Worm (Caenorhabditis elegans): ENCODE results near the gene folt-3.

folt-3 gene

DNA sequence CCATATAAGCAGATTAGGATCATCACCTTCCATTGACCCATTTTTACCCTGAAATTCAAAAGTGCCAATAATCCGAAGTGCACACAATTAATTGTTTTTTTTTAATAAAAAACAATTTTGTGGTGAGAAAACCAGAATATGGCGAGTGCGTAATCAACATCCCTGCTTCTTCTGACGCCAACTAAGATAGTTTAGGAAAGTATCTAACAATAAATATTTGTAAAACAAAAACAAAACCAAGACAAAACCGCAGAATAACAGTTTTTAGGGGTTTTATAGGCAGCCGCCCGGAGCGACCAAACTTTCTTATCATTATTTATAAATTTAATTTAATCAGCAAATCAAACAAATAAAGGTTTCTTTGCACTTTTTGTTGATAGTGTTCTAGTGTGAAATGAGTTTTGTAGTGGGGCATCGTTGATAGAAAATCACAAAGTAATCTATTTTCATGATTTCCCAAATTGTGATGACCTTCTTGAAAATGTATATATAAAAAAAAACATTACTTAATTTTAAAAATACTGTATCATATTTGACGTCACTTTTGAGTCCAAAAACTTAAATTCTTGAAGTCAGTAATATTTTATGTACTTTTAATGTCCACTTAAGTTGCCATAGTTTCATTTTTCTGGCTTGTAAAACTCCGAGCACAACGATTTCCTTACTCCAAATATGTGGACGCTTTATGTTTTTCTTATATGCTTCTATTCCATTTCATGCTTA lies at the start of gene folt-3, which contains the start of gene clec-214:
TSS of gene folt-3 (minus strand) at position 51 of the 723 bp plus-strand sequence.
TSS of gene clec-214 (plus strand) at position 673 of the 723 bp plus-strand sequence.
- TF ChIP-seq W03F9.2 (tag; optimal IDR thresholded peaks at IDR 0.05), result no peak

DNA sequence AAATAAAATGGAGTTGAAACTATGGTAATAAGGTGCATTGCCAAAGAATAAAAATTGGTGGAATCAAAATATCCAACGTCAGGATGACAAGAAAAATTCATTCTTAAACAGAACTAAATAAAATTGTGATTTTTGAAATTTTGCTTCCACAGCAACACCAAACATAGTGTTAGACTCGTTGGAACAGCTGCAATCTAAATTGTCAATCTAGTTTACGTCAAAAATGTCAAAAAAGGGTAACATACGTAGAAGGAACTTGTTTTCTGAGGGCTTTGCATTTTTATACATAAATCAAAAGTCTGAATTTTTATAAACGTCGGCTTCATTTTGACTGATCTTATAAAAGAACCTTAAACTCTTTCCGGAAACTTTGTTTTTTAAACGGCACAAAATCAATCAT lies 44.0 kb upstream of the folt-3 start, which contains the start of gene srh-200:
TSS of gene srh-200 (minus strand) at position 101 of the 400 bp plus-strand sequence.
- TF ChIP-seq W03F9.2 (tag; optimal IDR thresholded peaks at IDR 0.05) (no peak), him-1 (tag; optimal IDR thresholded peaks at IDR 0.05) (no peak), dao-5 (tag; optimal IDR thresholded peaks at IDR 0.05) (no peak)

DNA sequence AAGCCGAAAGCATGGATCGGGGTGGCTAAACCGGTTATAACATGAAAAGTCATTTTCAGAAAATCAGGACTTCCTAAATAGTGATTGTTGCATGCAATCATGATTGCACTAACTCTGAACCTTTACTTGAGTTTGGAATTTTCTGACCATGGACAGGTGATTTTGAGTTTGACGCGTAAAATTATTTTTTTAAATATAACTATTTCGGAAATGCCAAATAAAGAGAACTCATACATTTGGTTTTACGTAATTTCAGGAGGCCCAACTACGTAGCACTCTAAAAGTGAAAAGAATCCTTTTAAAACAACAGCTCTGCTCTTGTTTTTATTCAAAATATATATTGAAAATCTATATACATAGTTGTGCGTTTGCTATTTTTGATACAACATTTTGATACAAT lies 42.2 kb upstream of the folt-3 start, which contains the start of gene srh-234:
TSS of gene srh-234 (minus strand) at position 101 of the 400 bp plus-strand sequence.
- TF ChIP-seq dao-5 (tag; optimal IDR thresholded peaks at IDR 0.05) (no peak), him-1 (tag; optimal IDR thresholded peaks at IDR 0.05) (no peak), W03F9.2 (tag; optimal IDR thresholded peaks at IDR 0.05) (no peak)

DNA sequence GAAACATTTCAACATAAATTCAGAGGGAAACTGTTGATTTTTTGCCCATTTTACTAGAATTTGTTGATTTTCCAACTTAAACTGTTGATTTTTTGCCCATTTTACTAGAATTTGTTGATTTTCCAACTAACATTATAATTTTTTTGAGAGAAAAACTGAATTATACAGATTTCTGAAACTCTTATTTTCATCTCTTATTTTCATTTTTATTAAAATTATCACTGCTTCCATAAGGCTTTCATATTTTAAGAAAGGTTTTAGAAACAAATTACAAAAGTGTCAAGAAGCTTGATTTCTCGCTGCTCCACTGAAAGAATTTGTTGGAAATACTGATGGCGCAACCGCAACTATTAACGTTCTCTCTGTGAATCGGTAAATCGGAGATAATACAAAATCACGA lies 40.4 kb upstream of the folt-3 start:
- TF ChIP-seq W03F9.2 (tag; optimal IDR thresholded peaks at IDR 0.05) (no peak), him-1 (tag; optimal IDR thresholded peaks at IDR 0.05) (no peak), dao-5 (tag; optimal IDR thresholded peaks at IDR 0.05) (no peak)

DNA sequence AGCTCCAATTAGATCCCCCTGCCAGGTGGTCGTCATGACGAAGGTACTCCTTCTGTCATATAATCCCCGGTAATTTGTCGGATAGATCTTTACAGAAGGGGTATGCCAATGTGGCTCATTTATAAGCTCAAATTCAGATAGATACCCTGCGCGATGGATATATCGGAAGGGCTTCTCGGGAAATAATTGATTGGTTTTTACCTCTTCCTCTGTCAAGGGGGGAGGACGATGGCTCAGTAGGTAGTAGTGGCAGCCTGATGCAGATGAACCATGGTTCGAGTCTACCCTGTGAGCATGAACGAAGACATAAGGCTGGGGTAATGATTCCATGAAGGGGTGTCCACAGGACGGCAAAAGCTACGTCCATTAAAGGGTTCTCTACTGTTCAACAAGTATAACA lies 37.6 kb upstream of the folt-3 start:
- TF ChIP-seq him-1 (tag; optimal IDR thresholded peaks at IDR 0.05) (no peak), dao-5 (tag; optimal IDR thresholded peaks at IDR 0.05) (no peak), W03F9.2 (tag; optimal IDR thresholded peaks at IDR 0.05) (no peak)

DNA sequence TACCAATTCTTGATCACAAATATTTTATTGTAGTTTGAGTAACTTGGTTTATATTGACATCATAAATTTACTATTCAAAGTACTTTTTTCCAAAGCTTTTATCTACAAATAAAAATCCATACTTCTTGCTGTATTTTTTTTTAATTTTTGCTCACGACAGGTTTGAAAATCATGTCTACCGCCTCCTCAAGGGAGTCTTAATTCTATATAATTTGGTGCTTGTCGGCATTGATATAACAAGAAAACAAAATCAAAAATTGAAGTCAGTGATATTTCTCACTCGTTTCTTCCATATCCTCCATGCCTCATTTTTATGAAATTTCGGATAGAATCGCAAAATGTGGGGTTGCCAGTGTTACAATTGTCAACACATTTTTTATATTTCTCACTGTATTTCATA lies 35.9 kb upstream of the folt-3 start, which contains the start of gene str-47:
TSS of gene str-47 (plus strand) at position 301 of the 400 bp plus-strand sequence.
- TF ChIP-seq him-1 (tag; optimal IDR thresholded peaks at IDR 0.05), result no peak
- TF ChIP-seq dao-5 (tag; optimal IDR thresholded peaks at IDR 0.05), result no peak
- TF ChIP-seq W03F9.2 (tag; optimal IDR thresholded peaks at IDR 0.05), result no peak

DNA sequence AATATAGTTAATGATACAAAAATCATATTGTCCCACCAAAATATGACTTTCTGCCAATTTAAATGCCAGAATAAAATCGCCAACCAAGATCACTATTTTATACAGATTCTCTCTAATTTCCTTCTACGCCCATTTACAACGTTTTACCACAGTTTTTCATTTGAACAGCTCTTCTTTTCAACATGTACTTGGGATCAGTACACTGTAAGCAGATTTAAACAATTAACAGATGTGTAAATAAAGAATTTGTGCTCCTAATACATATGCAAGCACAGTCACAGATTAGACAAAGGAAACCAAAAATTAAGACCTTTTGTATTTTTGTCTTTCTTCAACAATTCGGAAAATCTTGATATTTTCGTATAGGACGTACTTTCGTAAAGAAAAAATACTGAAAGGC lies 33.9 kb upstream of the folt-3 start, which contains the start of gene F07C4.11:
TSS of gene F07C4.11 (minus strand) at position 101 of the 400 bp plus-strand sequence.
- TF ChIP-seq him-1 (tag; optimal IDR thresholded peaks at IDR 0.05), result no peak
- no peak for TF ChIP-seq W03F9.2 (tag; optimal IDR thresholded peaks at IDR 0.05)
- TF ChIP-seq dao-5 (tag; optimal IDR thresholded peaks at IDR 0.05), result no peak

DNA sequence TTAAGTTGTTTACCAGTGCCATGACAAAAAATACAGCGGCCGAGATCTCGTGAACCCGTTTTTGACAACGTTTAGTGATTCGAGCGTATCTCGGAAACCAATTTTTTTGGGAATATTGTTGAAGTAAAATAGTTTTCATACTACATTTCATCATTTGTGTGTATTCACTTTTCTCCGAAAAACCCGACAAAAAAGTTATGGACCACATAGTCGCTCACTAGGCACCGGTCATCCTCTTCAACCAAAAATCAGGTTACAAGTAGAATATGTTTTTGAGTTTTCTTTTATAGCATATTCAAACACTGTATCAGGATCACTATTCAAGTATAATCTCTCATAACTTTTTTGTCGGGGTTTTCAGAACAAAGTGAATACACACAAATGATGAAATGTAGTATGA lies 32.2 kb upstream of the folt-3 start:
- no peak for TF ChIP-seq dao-5 (tag; optimal IDR thresholded peaks at IDR 0.05)
- no peak for TF ChIP-seq him-1 (tag; optimal IDR thresholded peaks at IDR 0.05)
- TF ChIP-seq W03F9.2 (tag; optimal IDR thresholded peaks at IDR 0.05), result no peak

DNA sequence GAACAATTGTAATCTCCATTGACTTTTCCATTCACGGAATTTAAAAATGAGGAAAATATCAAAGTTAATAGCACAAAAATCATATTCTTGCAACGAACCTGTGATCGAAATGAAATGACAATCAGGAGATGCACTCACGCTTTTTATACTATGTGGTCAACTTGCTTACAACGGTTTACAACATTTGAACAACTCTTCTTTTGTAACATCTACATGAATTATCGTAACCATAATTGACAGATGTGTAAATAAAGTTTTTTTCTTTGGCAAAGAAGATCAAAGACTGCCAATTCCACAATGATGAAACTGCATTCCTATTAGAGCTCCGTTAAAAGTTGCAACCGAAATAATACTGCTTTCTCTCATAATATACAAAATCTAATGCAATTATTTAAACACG lies 30.2 kb upstream of the folt-3 start, which contains the start of gene F07C4.10:
TSS of gene F07C4.10 (minus strand) at position 101 of the 400 bp plus-strand sequence.
- TF ChIP-seq W03F9.2 (tag; optimal IDR thresholded peaks at IDR 0.05) (no peak), him-1 (tag; optimal IDR thresholded peaks at IDR 0.05) (no peak), dao-5 (tag; optimal IDR thresholded peaks at IDR 0.05) (no peak)

DNA sequence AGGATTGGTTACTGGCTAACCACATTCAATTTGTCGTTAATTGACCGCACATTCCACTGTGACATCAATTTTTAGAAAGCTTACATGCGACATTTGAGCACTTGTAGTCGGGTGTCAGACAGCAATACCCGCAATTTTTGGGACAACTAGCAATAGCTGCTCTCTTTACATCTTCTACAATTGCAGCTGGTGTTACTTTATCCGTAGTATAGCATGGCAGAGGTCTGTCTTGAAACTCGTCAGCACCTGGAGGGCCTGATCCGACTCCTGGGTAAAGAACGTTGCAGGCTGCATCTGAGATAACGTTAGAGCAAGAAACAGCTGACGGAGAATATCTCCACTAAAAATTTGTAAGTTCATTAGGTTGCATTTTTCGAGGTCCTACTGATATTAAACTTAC lies 29.8 kb upstream of the folt-3 start:
- no peak for TF ChIP-seq dao-5 (tag; optimal IDR thresholded peaks at IDR 0.05)
- no peak for TF ChIP-seq W03F9.2 (tag; optimal IDR thresholded peaks at IDR 0.05)
- TF ChIP-seq him-1 (tag; optimal IDR thresholded peaks at IDR 0.05), result no peak

DNA sequence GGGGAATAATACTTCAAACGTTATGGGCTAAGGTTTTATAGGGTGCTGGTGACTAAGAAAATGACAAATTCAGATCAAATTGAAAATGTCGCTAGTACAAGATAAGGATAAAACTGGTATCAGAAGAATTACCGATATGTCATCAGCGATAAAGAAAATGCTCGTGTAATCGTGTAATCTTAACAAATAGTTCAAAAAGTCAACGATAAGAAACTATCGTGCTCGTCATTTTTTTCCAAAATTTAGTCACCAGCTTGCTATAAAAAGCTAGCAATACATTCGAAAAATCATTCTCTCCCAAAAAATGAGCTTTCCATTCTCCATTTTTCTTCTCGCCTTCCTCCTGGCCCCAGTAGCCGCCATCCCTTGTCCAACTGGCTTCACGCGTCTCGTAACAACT lies 28.3 kb upstream of the folt-3 start, which contains the start of gene clec-45:
TSS of gene clec-45 (plus strand) at position 301 of the 400 bp plus-strand sequence.
- TF ChIP-seq W03F9.2 (tag; optimal IDR thresholded peaks at IDR 0.05) (no peak), him-1 (tag; optimal IDR thresholded peaks at IDR 0.05) (no peak), dao-5 (tag; optimal IDR thresholded peaks at IDR 0.05) (no peak)

DNA sequence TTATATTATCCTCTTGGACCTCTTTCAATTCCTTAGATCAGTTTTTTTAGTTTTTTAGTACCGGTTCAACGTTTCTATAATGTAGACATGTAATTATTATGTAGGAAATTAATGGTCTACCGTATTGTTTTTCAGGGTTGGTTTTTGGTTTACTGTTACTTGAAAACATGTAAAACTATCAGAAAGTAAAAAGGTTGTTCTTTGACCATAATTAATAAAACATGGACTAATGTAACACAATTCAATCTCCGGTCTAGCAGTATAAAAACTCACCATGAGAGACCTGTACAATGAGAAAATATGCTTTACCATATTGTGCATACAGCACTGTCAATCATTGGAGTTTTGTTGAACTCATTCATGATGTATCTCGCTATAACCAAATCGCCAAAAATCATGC lies 25.9 kb upstream of the folt-3 start, which contains the start of gene srd-29:
TSS of gene srd-29 (plus strand) at position 301 of the 400 bp plus-strand sequence.
- TF ChIP-seq him-1 (tag; optimal IDR thresholded peaks at IDR 0.05), result no peak
- TF ChIP-seq dao-5 (tag; optimal IDR thresholded peaks at IDR 0.05), result no peak
- TF ChIP-seq W03F9.2 (tag; optimal IDR thresholded peaks at IDR 0.05), result no peak

DNA sequence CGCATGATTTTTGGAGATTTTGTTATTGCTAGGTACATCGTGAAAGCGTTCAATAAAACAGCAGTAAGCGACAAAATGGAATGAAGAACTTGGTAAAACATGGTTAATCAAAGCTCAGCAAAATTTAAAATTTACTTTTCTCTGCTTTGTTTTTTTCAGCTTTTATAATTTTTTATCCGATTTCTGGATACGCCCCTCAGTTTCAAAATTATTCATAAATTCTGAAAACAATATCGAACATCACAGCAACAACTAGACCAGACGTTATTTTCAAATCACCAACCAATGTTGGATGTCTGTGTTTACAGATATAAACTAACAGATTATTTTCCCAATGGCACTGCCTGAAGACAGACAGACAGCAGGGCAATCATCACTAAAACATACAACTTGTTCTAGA lies 25.1 kb upstream of the folt-3 start, which contains the start of gene srd-31:
TSS of gene srd-31 (minus strand) at position 101 of the 400 bp plus-strand sequence.
- TF ChIP-seq W03F9.2 (tag; optimal IDR thresholded peaks at IDR 0.05), result no peak
- TF ChIP-seq dao-5 (tag; optimal IDR thresholded peaks at IDR 0.05), result no peak
- TF ChIP-seq him-1 (tag; optimal IDR thresholded peaks at IDR 0.05), result no peak

DNA sequence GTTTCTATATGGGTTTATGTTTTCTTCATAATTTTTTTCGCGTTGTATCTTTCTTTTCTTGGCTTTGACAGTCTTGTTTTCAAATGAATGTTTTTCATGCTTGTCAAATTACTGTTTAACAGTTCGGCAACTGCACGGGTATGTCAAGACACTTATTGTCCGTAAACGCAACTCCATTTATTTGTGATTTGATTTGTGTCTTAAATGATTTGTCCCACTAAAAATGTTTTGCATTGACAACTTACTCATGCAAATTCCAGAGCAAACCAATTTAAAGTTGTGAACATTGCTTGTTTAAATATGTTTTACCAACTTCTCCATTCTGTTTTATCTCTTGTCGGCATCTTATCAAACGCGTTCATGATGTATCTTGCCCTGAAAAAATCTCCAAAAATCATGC lies 22.2 kb upstream of the folt-3 start, which contains the start of gene srd-25:
TSS of gene srd-25 (plus strand) at position 301 of the 400 bp plus-strand sequence.
- TF ChIP-seq dao-5 (tag; optimal IDR thresholded peaks at IDR 0.05), result no peak
- TF ChIP-seq him-1 (tag; optimal IDR thresholded peaks at IDR 0.05), result no peak
- TF ChIP-seq W03F9.2 (tag; optimal IDR thresholded peaks at IDR 0.05), result no peak
